Worm (Caenorhabditis elegans) whole organism, mixed stage, embryonic: ENCODE results near the gene R09F10.1.

Source experiments
- elt-1 ChIP-seq: sonication (generic microtip); optimal IDR thresholded peaks from 2 replicates; lab custom pipeline; 2017; ENCODE audit warnings: missing genetic modification characterization, mild to moderate bottlenecking, missing compliant biosample characterization, antibody characterized with exemption, moderate library complexity, borderline replicate concordance; ENCODE audit not compliant: insufficient read depth
- hlh-1 ChIP-seq: fragments of 150-350 bp; optimal IDR thresholded peaks from 2 replicates; lab custom pipeline; 2014; ENCODE audit warnings: missing biosample characterization, missing genetic modification reagents, missing genetic modification characterization
- nhr-12 ChIP-seq: fragments of 150-350 bp; optimal IDR thresholded peaks from 2 replicates; lab custom pipeline; 2014; ENCODE audit warnings: missing biosample characterization, missing genetic modification characterization
- nhr-237 ChIP-seq: fragments of 150-350 bp; optimal IDR thresholded peaks from 2 replicates; lab custom pipeline; 2014; ENCODE audit warnings: missing biosample characterization, missing genetic modification characterization
- nhr-28 ChIP-seq: fragments of 150-350 bp; optimal IDR thresholded peaks from 2 replicates; lab custom pipeline; 2014; ENCODE audit warnings: missing biosample characterization, missing genetic modification characterization
- pha-4 ChIP-seq: fragments of 150-350 bp; optimal IDR thresholded peaks from 2 replicates; lab custom pipeline; 2018; ENCODE audit warnings: missing biosample characterization, missing genetic modification reagents, missing genetic modification characterization
- unc-39 ChIP-seq: fragments of 150-350 bp; optimal IDR thresholded peaks from 2 replicates; lab custom pipeline; 2014; ENCODE audit warnings: missing biosample characterization, missing genetic modification characterization
- unc-62 ChIP-seq: fragments of 150-350 bp; optimal IDR thresholded peaks from 2 replicates; lab custom pipeline; 2014; ENCODE audit warnings: missing biosample characterization, missing genetic modification reagents, missing genetic modification characterization
- ztf-11 ChIP-seq: fragments of 150-350 bp; optimal IDR thresholded peaks from 2 replicates; lab custom pipeline; 2014; ENCODE audit warnings: missing biosample characterization, missing genetic modification characterization

DNA sequence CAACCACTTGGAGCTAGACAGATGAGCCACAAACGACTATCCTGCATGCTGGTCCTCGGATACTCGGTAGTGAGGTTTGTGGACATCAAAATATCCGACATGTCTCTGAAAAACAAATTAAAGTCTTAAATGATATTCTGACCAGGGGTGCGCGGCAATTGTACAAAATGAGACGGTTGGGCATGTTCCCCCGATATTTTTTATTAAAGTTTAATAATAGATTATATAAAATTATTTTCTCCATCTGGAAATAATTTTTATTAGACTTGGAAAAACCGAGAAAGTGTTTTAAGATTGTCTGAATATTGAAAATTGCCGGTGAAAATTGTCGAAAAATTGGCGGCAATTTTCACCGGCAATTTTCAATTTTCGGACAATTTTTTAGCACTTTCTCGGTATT is 4.4 kb downstream of the R09F10.1 start, which contains the start of gene F55E10.4:
- TF ChIP-seq ztf-11 (tag; lab: Kevin White, UChicago) (no peak), elt-1 (tag; lab: Kevin White, UChicago) (no peak), nhr-237 (tag; lab: Kevin White, UChicago) (no peak), nhr-12 (tag; lab: Kevin White, UChicago) (no peak), unc-39 (tag; lab: Kevin White, UChicago) (no peak), unc-62 (GFP tag; lab: Kevin White, UChicago) (no peak), pha-4 (tag; lab: Kevin White, UChicago) (no peak), hlh-1 (tag; lab: Kevin White, UChicago) (no peak), nhr-28 (no peak)
